Fruit fly (Drosophila melanogaster) Kc167 (cell line): Measurements from ENCODE around the gene Lipt2.

Experiments used
- Sin3A ChIP-seq: fragments of >200 bp; optimal IDR thresholded peaks from 2 replicates; lab custom pipeline; 2018; ENCODE audit warnings: missing external identifiers
- psq ChIP-seq: fragments of >200 bp; optimal IDR thresholded peaks from 2 replicates; lab custom pipeline; 2017; ENCODE audit warnings: missing external identifiers

DNA sequence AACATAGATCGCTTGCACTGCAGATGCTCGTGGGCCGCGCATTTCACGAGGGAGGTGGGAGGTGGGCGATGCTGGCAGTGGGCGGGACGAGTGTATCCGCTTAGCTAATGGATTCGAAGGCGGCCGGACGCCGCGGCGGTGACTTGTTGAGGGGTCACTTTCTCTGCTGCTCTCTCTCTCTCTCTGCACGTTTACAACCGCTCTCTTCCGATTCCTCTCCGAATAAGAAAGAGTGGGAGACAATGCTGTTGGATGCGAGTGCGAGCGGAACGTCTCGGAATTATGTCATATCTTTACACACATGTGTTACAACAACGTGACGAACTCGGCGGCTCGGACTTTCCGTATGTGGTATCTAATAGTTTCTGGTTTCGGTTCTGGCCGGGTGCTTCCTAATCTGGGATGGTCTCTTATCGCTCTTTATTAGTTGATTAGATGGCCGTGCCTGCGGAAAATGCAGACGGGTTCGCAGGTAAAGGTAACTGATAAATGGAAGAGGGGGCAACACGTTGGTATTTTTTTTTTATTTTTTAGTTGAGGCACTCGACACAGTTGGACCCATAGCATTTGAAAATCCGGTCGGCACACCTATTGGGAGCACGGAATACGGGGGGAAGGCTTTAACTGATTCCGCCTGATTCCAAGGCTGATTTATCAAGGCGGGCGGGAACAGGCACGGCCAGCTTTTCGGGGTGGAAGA, 15.4 kb upstream of the Lipt2 start:
- TF ChIP-seq psq (lab: Kevin White, UChicago): no peak
- TF ChIP-seq Sin3A (lab: Kevin White, UChicago): no peak
